Worm (Caenorhabditis elegans) whole organism, L1 larva: ENCODE measurements around the gene Y57A10A.4.

ENCODE experiments used
- blmp-1 ChIP-seq: fragments of 150-350 bp; optimal IDR thresholded peaks from 2 replicates; lab custom pipeline; 2014; ENCODE audit warnings: missing biosample characterization, missing genetic modification characterization
- elt-2 ChIP-seq: sonication (generic microtip); optimal IDR thresholded peaks from 2 replicates; lab custom pipeline; 2016; ENCODE audit warnings: missing genetic modification characterization, mild to moderate bottlenecking, inconsistent platforms, missing compliant biosample characterization, missing genetic modification reagents
- fkh-10 ChIP-seq: sonication (generic microtip); optimal IDR thresholded peaks from 2 replicates; lab custom pipeline; 2017; ENCODE audit warnings: missing biosample characterization, missing genetic modification reagents, missing genetic modification characterization
- lin-15B ChIP-seq: fragments of 150-350 bp; sonication (generic microtip); optimal IDR thresholded peaks from 3 replicates; lab custom pipeline; 2014; ENCODE audit warnings: missing biosample characterization, missing genetic modification characterization
- nhr-28 ChIP-seq: fragments of 150-350 bp; optimal IDR thresholded peaks from 2 replicates; lab custom pipeline; 2014; ENCODE audit warnings: missing biosample characterization, missing genetic modification characterization
- nhr-76 ChIP-seq: sonication (generic microtip); optimal IDR thresholded peaks from 2 replicates; lab custom pipeline; 2017; ENCODE audit warnings: missing biosample characterization, missing genetic modification characterization
- snpc-4 ChIP-seq: fragments of 150-350 bp; optimal IDR thresholded peaks from 2 replicates; lab custom pipeline; 2014; ENCODE audit warnings: missing biosample characterization, missing genetic modification characterization
- tbx-2 ChIP-seq: sonication (generic microtip); optimal IDR thresholded peaks from 2 replicates; lab custom pipeline; 2016; ENCODE audit warnings: missing genetic modification characterization, missing compliant biosample characterization
- unc-30 ChIP-seq: sonication (generic microtip); optimal IDR thresholded peaks from 2 replicates; lab custom pipeline; 2017; ENCODE audit warnings: missing biosample characterization, missing genetic modification characterization

DNA sequence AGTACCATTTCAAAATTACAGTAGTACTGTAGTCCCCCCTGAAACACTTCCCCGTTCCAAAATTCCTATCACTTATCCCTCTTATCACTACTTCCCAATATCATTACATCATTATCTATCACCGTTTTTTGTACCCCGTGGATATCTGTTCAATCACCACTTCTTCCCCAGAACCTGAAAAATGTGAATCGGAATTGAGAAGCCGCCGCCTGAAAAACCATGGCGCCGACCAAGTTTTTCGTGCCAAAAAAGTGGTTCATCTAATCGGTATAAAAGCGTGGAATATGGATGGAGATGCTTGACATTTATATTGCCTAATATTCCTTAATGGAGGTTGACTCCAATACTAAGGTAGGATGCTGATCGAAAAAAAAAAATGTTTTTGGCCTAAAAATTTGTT is 20.5 kb downstream of the Y57A10A.4 start, which contains the start of gene rol-1:
- TF ChIP-seq nhr-28 (no peak), lin-15B (tag; lab: Kevin White, UChicago) (no peak), tbx-2 (tag; lab: Kevin White, UChicago) (no peak), elt-2 (tag; lab: Kevin White, UChicago) (no peak), fkh-10 (no peak), snpc-4 (tag; lab: Kevin White, UChicago) (no peak), unc-30 (tag; lab: Kevin White, UChicago) (no peak), blmp-1 (no peak), nhr-76 (tag; lab: Kevin White, UChicago) (no peak)
